Worm (Caenorhabditis elegans): ENCODE data around the gene bath-23.

DNA sequence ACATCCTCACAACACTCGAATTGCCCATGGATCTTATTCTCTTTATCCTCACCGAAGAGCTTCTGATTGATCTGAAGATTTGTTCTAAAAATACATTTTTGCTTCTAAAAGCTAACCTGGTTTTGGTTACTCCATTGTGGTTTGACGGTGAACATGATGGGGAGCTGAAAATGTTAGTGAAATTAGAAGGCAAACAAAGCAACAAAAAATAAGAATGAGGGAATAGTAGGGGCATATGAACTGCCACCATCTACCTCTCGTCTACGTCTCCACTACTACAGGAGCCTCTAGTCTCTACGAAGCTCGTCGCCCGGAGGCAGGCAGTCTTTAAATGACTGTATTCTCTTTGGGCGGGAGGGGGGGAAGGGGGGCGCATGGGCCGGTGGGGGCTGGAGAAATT, 14.6 kb downstream of the bath-23 start, which contains the start of gene T06D4.2:
- TF ChIP-seq him-1 (tag; optimal IDR thresholded peaks at IDR 0.05), result no peak
- no peak for TF ChIP-seq dao-5 (tag; optimal IDR thresholded peaks at IDR 0.05)

All from whole organism, L4/young adult.